Fruit fly (Drosophila melanogaster): ENCODE results near the gene CG3529.

CG3529 gene

DNA sequence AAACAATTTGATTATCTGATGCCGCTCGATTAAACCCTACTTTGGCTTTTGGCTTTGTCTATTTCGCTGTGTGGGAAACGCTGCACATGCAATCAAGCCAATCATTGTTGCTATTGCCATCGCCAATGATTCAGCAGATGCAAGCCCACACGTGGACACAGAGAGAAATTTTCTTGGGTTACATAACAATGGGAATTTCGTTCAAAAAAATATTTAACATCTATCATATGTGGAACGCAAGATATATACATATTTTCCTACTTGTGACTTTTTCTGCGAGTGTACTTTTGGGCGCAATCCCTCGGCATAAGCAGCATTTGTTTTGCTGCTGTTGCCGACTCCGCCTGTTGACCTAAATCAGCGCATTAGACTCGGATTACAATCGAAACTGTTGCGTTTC is 27.3 kb upstream of the CG3529 start:
- peak; percentile 85 for TF ChIP-seq CG15336 (GFP tag; IDR thresholded peaks at IDR 0.05)
- peak; percentile 59 for TF ChIP-seq CG7368 (GFP tag; optimal IDR thresholded peaks at IDR 0.05)
- TF ChIP-seq Eip78C (GFP tag) = peak; percentile 87
- TF ChIP-seq dsx (GFP tag; optimal IDR thresholded peaks at IDR 0.05; ENCODE audit: poor library complexity, severe bottlenecking) = no peak
- TF ChIP-seq CG11294 (GFP tag; IDR thresholded peaks at IDR 0.05) = peak; percentile 65
- TF ChIP-seq Met (GFP tag; optimal IDR thresholded peaks at IDR 0.05) = peak; percentile 72
- peak; percentile 91 for TF ChIP-seq eg (GFP tag; IDR thresholded peaks at IDR 0.05)
- peak; percentile 72 for TF ChIP-seq topi (GFP tag; optimal IDR thresholded peaks at IDR 0.05)
- no peak for TF ChIP-seq CG1621 (tag; optimal IDR thresholded peaks at IDR 0.05)
- TF ChIP-seq Sox15 (GFP tag; optimal IDR thresholded peaks at IDR 0.05) = peak; percentile 43
- peak; percentile 61 for TF ChIP-seq Lpt (GFP tag; optimal IDR thresholded peaks at IDR 0.05)
- peak; percentile 63 for TF ChIP-seq pdm3 (GFP tag; optimal IDR thresholded peaks at IDR 0.05)
- TF ChIP-seq CG6808 (GFP tag; optimal IDR thresholded peaks at IDR 0.05) = no peak
- peak; percentile 67 for TF ChIP-seq svp (GFP tag)
- peak; percentile 58 for TF ChIP-seq CG11902 (GFP tag; optimal IDR thresholded peaks at IDR 0.05)
- peak; percentile 47 for TF ChIP-seq Sox14 (GFP tag; optimal IDR thresholded peaks at IDR 0.05)
- no peak for TF ChIP-seq vri (GFP tag; optimal IDR thresholded peaks at IDR 0.05)
- peak; percentile 15 for TF ChIP-seq CG3032 (tag; optimal IDR thresholded peaks at IDR 0.05)
- peak; percentile 43 for TF ChIP-seq Ets96B (tag; optimal IDR thresholded peaks at IDR 0.05)
- peak; percentile 63 for TF ChIP-seq CG34406 (GFP tag; optimal IDR thresholded peaks at IDR 0.05)
- peak; percentile 78 for TF ChIP-seq CG3919 (GFP tag; optimal IDR thresholded peaks at IDR 0.05)
- peak; percentile 37 for TF ChIP-seq Smox (GFP tag; optimal IDR thresholded peaks at IDR 0.05)
- peak; percentile 64 for TF ChIP-seq CG10669 (GFP tag; optimal IDR thresholded peaks at IDR 0.05)
- TF ChIP-seq OdsH (GFP tag; optimal IDR thresholded peaks at IDR 0.05) = peak; percentile 69
- TF ChIP-seq fd59A (GFP tag; optimal IDR thresholded peaks at IDR 0.05) = peak; percentile 22
- peak; percentile 44 for TF ChIP-seq net (GFP tag; optimal IDR thresholded peaks at IDR 0.05)
- TF ChIP-seq spab (GFP tag; optimal IDR thresholded peaks at IDR 0.05) = no peak
- no peak for TF ChIP-seq CG10631 (GFP tag; optimal IDR thresholded peaks at IDR 0.05)
- TF ChIP-seq CG32006 (GFP tag; optimal IDR thresholded peaks at IDR 0.05) = peak; percentile 63
- TF ChIP-seq CG6854 (GFP tag; optimal IDR thresholded peaks at IDR 0.05) = no peak
- TF ChIP-seq CG6163 (GFP tag; IDR thresholded peaks at IDR 0.05) = peak; percentile 85
- no peak for TF ChIP-seq CG16779 (tag; optimal IDR thresholded peaks at IDR 0.05)
- no peak for TF ChIP-seq fd85E (GFP tag; optimal IDR thresholded peaks at IDR 0.05)
- TF ChIP-seq Gug (GFP tag; IDR thresholded peaks at IDR 0.05) = peak; percentile 74
- TF ChIP-seq CG9139 (GFP tag; optimal IDR thresholded peaks at IDR 0.05) = no peak
- peak; percentile 67 for TF ChIP-seq Sox102F (GFP tag; optimal IDR thresholded peaks at IDR 0.05)
- no peak for TF ChIP-seq dac (GFP tag; optimal IDR thresholded peaks at IDR 0.05)
- peak; percentile 35 for TF ChIP-seq CG8632 (GFP tag; optimal IDR thresholded peaks at IDR 0.05)
- peak; percentile 64 for TF ChIP-seq Hr39 (GFP tag; optimal IDR thresholded peaks at IDR 0.05)
- TF ChIP-seq CG8119 (GFP tag; IDR thresholded peaks at IDR 0.05) = peak; percentile 81
- peak; percentile 30 for TF ChIP-seq CG8319 (GFP tag; optimal IDR thresholded peaks at IDR 0.05)
- peak; percentile 39 for TF ChIP-seq achi (GFP tag; optimal IDR thresholded peaks at IDR 0.05)
- TF ChIP-seq CG6792 (GFP tag; optimal IDR thresholded peaks at IDR 0.05) = no peak
- peak; percentile 3 for TF ChIP-seq esn (GFP tag; optimal IDR thresholded peaks at IDR 0.05)
- TF ChIP-seq fkh (GFP tag; optimal IDR thresholded peaks at IDR 0.05) = no peak
- peak; percentile 67 for TF ChIP-seq CG6276 (GFP tag; optimal IDR thresholded peaks at IDR 0.05)
- no peak for TF ChIP-seq lz (GFP tag; optimal IDR thresholded peaks at IDR 0.05)
- peak; percentile 70 for TF ChIP-seq CG31627 (GFP tag; optimal IDR thresholded peaks at IDR 0.05)
- TF ChIP-seq Ets21C (GFP tag; optimal IDR thresholded peaks at IDR 0.05) = no peak
- peak; percentile 60 for TF ChIP-seq acj6 (GFP tag; optimal IDR thresholded peaks at IDR 0.05)
- no peak for TF ChIP-seq Blimp-1 (GFP tag; optimal IDR thresholded peaks at IDR 0.05)
- peak; percentile 50 for TF ChIP-seq Hr4 (GFP tag; optimal IDR thresholded peaks at IDR 0.05)
- TF ChIP-seq CG11762 (GFP tag; optimal IDR thresholded peaks at IDR 0.05; ENCODE audit: insufficient read depth) = peak; percentile 19
